Worm (Caenorhabditis elegans): Measurements from ENCODE around the gene mig-22.
A peak's percentile ranks its signal among the peaks of the same experiment; 100 is the strongest.

mig-22 gene

ce11 chrIII:8799964-8800795 is 33.0 kb upstream of the mig-22 start, which contains the start of gene F54F2.6:
TSS of gene F54F2.6 (minus strand) at chrIII:8800701.
- peak; percentile 78 for TF ChIP-seq sptf-1 (tag; optimal IDR thresholded peaks at IDR 0.05)
- no peak for TF ChIP-seq flh-1 (GFP tag; optimal IDR thresholded peaks at IDR 0.05)
- peak; percentile 53 for TF ChIP-seq lin-13 (tag; optimal IDR thresholded peaks at IDR 0.05)
- TF ChIP-seq ces-1 (GFP tag; optimal IDR thresholded peaks at IDR 0.05), result peak; percentile 87
- TF ChIP-seq lin-32 (GFP tag; optimal IDR thresholded peaks at IDR 0.05), result no peak
- TF ChIP-seq ceh-43 (GFP tag; optimal IDR thresholded peaks at IDR 0.05), result no peak
- peak; percentile 72 for TF ChIP-seq nhr-237 (tag; optimal IDR thresholded peaks at IDR 0.05)
- TF ChIP-seq unc-62 (GFP tag; optimal IDR thresholded peaks at IDR 0.05), result peak; percentile 96
- TF ChIP-seq ceh-83 (GFP tag; optimal IDR thresholded peaks at IDR 0.05), result no peak
- peak; percentile 83 for TF ChIP-seq hlh-1 (tag; optimal IDR thresholded peaks at IDR 0.05)
- TF ChIP-seq elt-3 (tag; optimal IDR thresholded peaks at IDR 0.05), result peak; percentile 39
- peak; percentile 66 for TF ChIP-seq ztf-11 (tag; optimal IDR thresholded peaks at IDR 0.05)
- TF ChIP-seq mab-5 (tag; optimal IDR thresholded peaks at IDR 0.05), result no peak
- TF ChIP-seq ham-2 (GFP tag; optimal IDR thresholded peaks at IDR 0.05), result peak; percentile 65
- TF ChIP-seq unc-120 (tag; optimal IDR thresholded peaks at IDR 0.05; ENCODE audit: poor library complexity, severe bottlenecking), result peak; percentile 93
- peak; percentile 78 for TF ChIP-seq pha-4 (tag; optimal IDR thresholded peaks at IDR 0.05)
- TF ChIP-seq bed-3 (GFP tag; optimal IDR thresholded peaks at IDR 0.05), result no peak
- TF ChIP-seq blmp-1 (tag; optimal IDR thresholded peaks at IDR 0.05), result no peak
- TF ChIP-seq tbx-8 (GFP tag; optimal IDR thresholded peaks at IDR 0.05), result peak; percentile 14
- TF ChIP-seq elt-1 (tag; optimal IDR thresholded peaks at IDR 0.05; ENCODE audit: borderline replicate concordance, insufficient read depth), result no peak
- TF ChIP-seq nhr-76 (tag; optimal IDR thresholded peaks at IDR 0.05), result no peak
- TF ChIP-seq nhr-2 (tag; optimal IDR thresholded peaks at IDR 0.05), result peak; percentile 63
- TF ChIP-seq zip-8 (tag; optimal IDR thresholded peaks at IDR 0.05), result peak; percentile 11
- TF ChIP-seq snpc-4 (tag; optimal IDR thresholded peaks at IDR 0.05), result no peak
- TF ChIP-seq drap-1 (GFP tag; optimal IDR thresholded peaks at IDR 0.05), result peak; percentile 56
- peak; percentile 60 for TF ChIP-seq cnd-1 (tag; optimal IDR thresholded peaks at IDR 0.05)
- peak; percentile 92 for TF ChIP-seq mls-2 (tag; optimal IDR thresholded peaks at IDR 0.05)
- no peak for TF ChIP-seq mep-1 (tag; optimal IDR thresholded peaks at IDR 0.05)
- peak; percentile 58 for TF ChIP-seq lsy-2 (tag; optimal IDR thresholded peaks at IDR 0.05)
- TF ChIP-seq M03D4.4 (tag; optimal IDR thresholded peaks at IDR 0.05), result peak; percentile 80
- TF ChIP-seq nhr-28 (tag; optimal IDR thresholded peaks at IDR 0.05), result no peak
- TF ChIP-seq nhr-12 (tag; optimal IDR thresholded peaks at IDR 0.05), result peak; percentile 33

- TF ChIP-seq mep-1 (tag; optimal IDR thresholded peaks at IDR 0.05), result no peak
- peak; percentile 63 for TF ChIP-seq elt-3 (tag; optimal IDR thresholded peaks at IDR 0.05)
- peak; percentile 62 for TF ChIP-seq lsy-2 (tag; optimal IDR thresholded peaks at IDR 0.05)
- peak; percentile 48 for TF ChIP-seq ces-1 (GFP tag; optimal IDR thresholded peaks at IDR 0.05)
- no peak for TF ChIP-seq snpc-4 (tag; optimal IDR thresholded peaks at IDR 0.05)
- peak; percentile 1 for TF ChIP-seq elt-1 (tag; optimal IDR thresholded peaks at IDR 0.05; ENCODE audit: borderline replicate concordance, insufficient read depth)
- TF ChIP-seq tbx-8 (GFP tag; optimal IDR thresholded peaks at IDR 0.05), result no peak
- peak; percentile 6 for TF ChIP-seq drap-1 (GFP tag; optimal IDR thresholded peaks at IDR 0.05)
- TF ChIP-seq M03D4.4 (tag; optimal IDR thresholded peaks at IDR 0.05), result peak; percentile 25
- no peak for TF ChIP-seq nhr-12 (tag; optimal IDR thresholded peaks at IDR 0.05)
Measured at ce11 chrIII:8797211-8797733, 30.1 kb upstream of the mig-22 start.

ce11 chrIII:8795595-8796141 is 28.5 kb upstream of the mig-22 start:
- no peak for TF ChIP-seq elt-1 (tag; optimal IDR thresholded peaks at IDR 0.05; ENCODE audit: borderline replicate concordance, insufficient read depth)
- TF ChIP-seq nhr-12 (tag; optimal IDR thresholded peaks at IDR 0.05), result no peak
- TF ChIP-seq hlh-1 (tag; optimal IDR thresholded peaks at IDR 0.05), result peak; percentile 66
- peak; percentile 86 for TF ChIP-seq ces-1 (GFP tag; optimal IDR thresholded peaks at IDR 0.05)
- TF ChIP-seq ham-2 (GFP tag; optimal IDR thresholded peaks at IDR 0.05), result peak; percentile 88
- TF ChIP-seq unc-120 (tag; optimal IDR thresholded peaks at IDR 0.05; ENCODE audit: poor library complexity, severe bottlenecking), result peak; percentile 95
- peak; percentile 67 for TF ChIP-seq mls-2 (tag; optimal IDR thresholded peaks at IDR 0.05)
- TF ChIP-seq lsy-2 (tag; optimal IDR thresholded peaks at IDR 0.05), result peak; percentile 79
- TF ChIP-seq cnd-1 (tag; optimal IDR thresholded peaks at IDR 0.05), result peak; percentile 82
- no peak for TF ChIP-seq tbx-8 (GFP tag; optimal IDR thresholded peaks at IDR 0.05)
- TF ChIP-seq nhr-237 (tag; optimal IDR thresholded peaks at IDR 0.05), result peak; percentile 65
- no peak for TF ChIP-seq mab-5 (tag; optimal IDR thresholded peaks at IDR 0.05)
- TF ChIP-seq nhr-76 (tag; optimal IDR thresholded peaks at IDR 0.05), result peak; percentile 4
- no peak for TF ChIP-seq snpc-4 (tag; optimal IDR thresholded peaks at IDR 0.05)
- no peak for TF ChIP-seq lin-32 (GFP tag; optimal IDR thresholded peaks at IDR 0.05)
- peak; percentile 100 for TF ChIP-seq nhr-2 (tag; optimal IDR thresholded peaks at IDR 0.05)
- TF ChIP-seq ceh-83 (GFP tag; optimal IDR thresholded peaks at IDR 0.05), result peak; percentile 57
- no peak for TF ChIP-seq bed-3 (GFP tag; optimal IDR thresholded peaks at IDR 0.05)
- TF ChIP-seq unc-39 (tag; optimal IDR thresholded peaks at IDR 0.05), result no peak
- TF ChIP-seq pha-4 (tag; optimal IDR thresholded peaks at IDR 0.05), result peak; percentile 90
- no peak for TF ChIP-seq flh-1 (GFP tag; optimal IDR thresholded peaks at IDR 0.05)
- TF ChIP-seq drap-1 (GFP tag; optimal IDR thresholded peaks at IDR 0.05), result peak; percentile 65
- peak; percentile 69 for TF ChIP-seq sptf-1 (tag; optimal IDR thresholded peaks at IDR 0.05)
- TF ChIP-seq lin-13 (tag; optimal IDR thresholded peaks at IDR 0.05), result peak; percentile 84
- TF ChIP-seq mep-1 (tag; optimal IDR thresholded peaks at IDR 0.05), result peak; percentile 74
- peak; percentile 88 for TF ChIP-seq ceh-39 (tag; optimal IDR thresholded peaks at IDR 0.05)
- no peak for TF ChIP-seq elt-3 (tag; optimal IDR thresholded peaks at IDR 0.05)
- TF ChIP-seq nhr-28 (tag; optimal IDR thresholded peaks at IDR 0.05), result peak; percentile 15
- TF ChIP-seq zip-8 (tag; optimal IDR thresholded peaks at IDR 0.05), result no peak
- peak; percentile 77 for TF ChIP-seq ztf-11 (tag; optimal IDR thresholded peaks at IDR 0.05)
- peak; percentile 95 for TF ChIP-seq unc-62 (GFP tag; optimal IDR thresholded peaks at IDR 0.05)
- no peak for TF ChIP-seq blmp-1 (tag; optimal IDR thresholded peaks at IDR 0.05)
- TF ChIP-seq M03D4.4 (tag; optimal IDR thresholded peaks at IDR 0.05), result peak; percentile 41
- no peak for TF ChIP-seq sem-2 (GFP tag; optimal IDR thresholded peaks at IDR 0.05)
- TF ChIP-seq ceh-43 (GFP tag; optimal IDR thresholded peaks at IDR 0.05), result no peak

All from whole organism, mixed stage, embryonic.